Worm (Caenorhabditis elegans) whole organism, L2 larva: ENCODE results near the gene R10F2.5.

Experiments
- elt-3 ChIP-seq: sonication (generic microtip); optimal IDR thresholded peaks from 2 replicates; lab custom pipeline; 2017; ENCODE audit warnings: missing biosample characterization, missing genetic modification characterization
- mdl-1 ChIP-seq, 2 experiments: fragments of 150-350 bp in 1 of 2; sonication (generic microtip) in 1 of 2; optimal IDR thresholded peaks; 2 replicates each; lab custom pipeline; 2017; ENCODE audit warnings: missing biosample characterization in 2 of 2, missing genetic modification characterization in 2 of 2
- nhr-11 ChIP-seq: fragments of 150-350 bp; optimal IDR thresholded peaks from 2 replicates; lab custom pipeline; 2014; ENCODE audit warnings: missing biosample characterization, missing genetic modification characterization
- nhr-237 ChIP-seq: fragments of 150-350 bp; optimal IDR thresholded peaks from 2 replicates; lab custom pipeline; 2014; ENCODE audit warnings: missing biosample characterization, missing genetic modification characterization
- snpc-4 ChIP-seq: fragments of 150-350 bp; optimal IDR thresholded peaks from 2 replicates; lab custom pipeline; 2014; ENCODE audit warnings: missing biosample characterization, missing genetic modification characterization

DNA sequence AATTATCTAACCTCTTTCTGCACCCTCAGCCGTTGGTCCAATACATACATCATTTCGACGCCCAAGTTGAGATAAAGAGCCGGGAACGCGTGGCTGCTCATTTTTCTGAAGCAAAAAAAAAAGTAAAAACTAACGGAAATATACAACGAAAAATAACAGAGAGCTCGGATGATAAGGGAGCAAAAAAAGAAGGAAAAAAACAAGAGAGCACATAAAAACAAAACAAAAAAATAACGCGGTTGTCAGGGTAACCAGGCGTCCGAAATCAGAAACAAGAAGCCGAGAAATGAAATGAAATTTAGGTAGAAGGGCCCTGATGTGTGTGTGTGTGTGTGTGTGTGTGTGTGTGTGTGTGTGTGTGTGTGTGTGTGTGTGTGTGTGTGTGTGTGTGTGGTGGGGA, at the start of gene R10F2.5:
- no peak for TF ChIP-seq snpc-4
- no peak for TF ChIP-seq elt-3 (tag; lab: Kevin White, UChicago)
- TF ChIP-seq mdl-1 (tag; optimal IDR thresholded peaks at IDR 0.05; lab: Kevin White, UChicago), result no peak
- no peak for TF ChIP-seq nhr-237 (tag; lab: Kevin White, UChicago)
- no peak for TF ChIP-seq nhr-11
